Worm (Caenorhabditis elegans) whole organism, young adult: ENCODE results near the gene srh-21.

Source experiments
- B0019.2 ChIP-seq: fragments of 200-800 bp; sonication (Bioruptor generic); conservative IDR thresholded peaks from 2 replicates; pipeline ENCODE4 v1.3.6; 2022; ENCODE audit warnings: missing genetic modification reagents, missing genetic modification characterization, missing compliant biosample characterization
- B0035.1 ChIP-seq: sonication (generic microtip); optimal IDR thresholded peaks from 2 replicates; lab custom pipeline; 2016; ENCODE audit warnings: missing genetic modification characterization, mild to moderate bottlenecking, missing compliant biosample characterization, missing genotype, missing genetic modification reagents
- C17E4.6 ChIP-seq: fragments of 200-800 bp; sonication (Bioruptor generic); IDR thresholded peaks from 2 replicates; pipeline ENCODE4 v1.3.6; 2022; ENCODE audit warnings: missing genetic modification reagents, missing genetic modification characterization, missing compliant biosample characterization
- F22D6.2 ChIP-seq: sonication (generic microtip); optimal IDR thresholded peaks from 2 replicates; lab custom pipeline; 2016; ENCODE audit warnings: mild to moderate bottlenecking, missing genetic modification characterization, missing compliant biosample characterization
- F55B11.4 ChIP-seq: sonication (generic microtip); optimal IDR thresholded peaks from 2 replicates; lab custom pipeline; 2016; ENCODE audit warnings: missing compliant biosample characterization, missing genetic modification characterization, borderline replicate concordance; ENCODE audit not compliant: insufficient read depth
- Y53G8AR.9 ChIP-seq: fragments of 200-800 bp; sonication (Bioruptor generic); conservative IDR thresholded peaks from 2 replicates; pipeline ENCODE4 v1.3.6; 2022; ENCODE audit warnings: missing genetic modification reagents, missing genetic modification characterization, missing compliant biosample characterization
- Y67H2A.10 ChIP-seq: fragments of 200-800 bp; sonication (Bioruptor generic); conservative IDR thresholded peaks from 2 replicates; pipeline ENCODE4 v1.3.6; 2022; ENCODE audit warnings: missing genetic modification reagents, missing genetic modification characterization, missing compliant biosample characterization
- Y95B8A.8 ChIP-seq: fragments of 200-800 bp; sonication (Bioruptor generic); IDR thresholded peaks from 2 replicates; pipeline ENCODE4 v1.3.6; 2022; ENCODE audit warnings: missing genetic modification reagents, missing genetic modification characterization, missing compliant biosample characterization
- atf-7 ChIP-seq: sonication (generic microtip); optimal IDR thresholded peaks from 2 replicates; lab custom pipeline; 2017; ENCODE audit warnings: mild to moderate bottlenecking, missing genetic modification characterization, missing compliant biosample characterization
- bed-2 ChIP-seq: fragments of 200-800 bp; sonication (Bioruptor generic); IDR thresholded peaks from 2 replicates; pipeline ENCODE4 v1.3.6; 2022; ENCODE audit warnings: missing genetic modification reagents, missing genetic modification characterization, missing compliant biosample characterization
- cebp-1 ChIP-seq, 2 experiments: fragments of 200-800 bp in 1 of 2; sonication (Bioruptor generic) in 1 of 2; sonication (generic microtip) in 1 of 2; IDR thresholded peaks in 1 of 2; optimal IDR thresholded peaks in 1 of 2; 2 replicates each; pipeline versions ENCODE4 v1.3.6 to Lab custom; 2017 to 2022; ENCODE audit warnings: missing compliant biosample characterization in 2 of 2, missing genetic modification characterization in 2 of 2, mild to moderate bottlenecking in 1 of 2, missing genetic modification reagents in 1 of 2, moderate library complexity in 1 of 2
- ceh-79 ChIP-seq: sonication (generic microtip); optimal IDR thresholded peaks from 2 replicates; lab custom pipeline; 2017; ENCODE audit warnings: mild to moderate bottlenecking, missing genetic modification characterization, missing compliant biosample characterization
- ceh-91 ChIP-seq: fragments of 200-800 bp; sonication (Bioruptor generic); IDR thresholded peaks from 2 replicates; pipeline ENCODE4 v1.3.6; 2022; ENCODE audit warnings: missing genetic modification reagents, missing genetic modification characterization, missing compliant biosample characterization
- chd-7 ChIP-seq: sonication (generic microtip); optimal IDR thresholded peaks from 2 replicates; lab custom pipeline; 2016; ENCODE audit warnings: mild to moderate bottlenecking, missing genetic modification characterization, moderate library complexity, missing compliant biosample characterization
- dpff-1 ChIP-seq: sonication (generic microtip); optimal IDR thresholded peaks from 2 replicates; lab custom pipeline; 2017; ENCODE audit warnings: mild to moderate bottlenecking, missing genetic modification characterization, missing compliant biosample characterization
- egl-18 ChIP-seq: fragments of 200-800 bp; sonication (Bioruptor generic); IDR thresholded peaks from 2 replicates; pipeline ENCODE4 v1.3.6; 2022; ENCODE audit warnings: missing genetic modification reagents, missing genetic modification characterization, missing compliant biosample characterization
- ets-4 ChIP-seq: fragments of 200-800 bp; sonication (Bioruptor generic); optimal IDR thresholded peaks from 2 replicates; lab custom pipeline; 2018; ENCODE audit warnings: mild to moderate bottlenecking, missing genetic modification characterization, missing compliant biosample characterization
- fkh-3 ChIP-seq: sonication (generic microtip); optimal IDR thresholded peaks from 2 replicates; lab custom pipeline; 2016; ENCODE audit warnings: mild to moderate bottlenecking, missing genetic modification characterization, missing compliant biosample characterization
- hlh-26 ChIP-seq: fragments of 200-800 bp; sonication (Bioruptor generic); conservative IDR thresholded peaks from 2 replicates; pipeline ENCODE4 v1.3.6; 2022; ENCODE audit warnings: missing genetic modification reagents, missing genetic modification characterization, missing compliant biosample characterization
- hrde-1 ChIP-seq: sonication (generic microtip); optimal IDR thresholded peaks from 2 replicates; lab custom pipeline; 2016; ENCODE audit warnings: missing genetic modification characterization, mild to moderate bottlenecking, missing compliant biosample characterization, moderate library complexity, missing genotype, missing genetic modification reagents, borderline replicate concordance
- let-607 ChIP-seq, 2 experiments: fragments of 200-800 bp in 1 of 2; sonication (Bioruptor generic) in 1 of 2; sonication (generic microtip) in 1 of 2; optimal IDR thresholded peaks; 2 replicates each; lab custom pipeline; 2016 to 2018; ENCODE audit warnings: mild to moderate bottlenecking in 2 of 2, missing compliant biosample characterization in 2 of 2, missing genetic modification characterization in 2 of 2, moderate library complexity in 2 of 2, missing genotype in 1 of 2
- lin-54 ChIP-seq: fragments of 200-800 bp; sonication (Bioruptor generic); optimal IDR thresholded peaks from 2 replicates; lab custom pipeline; 2018; ENCODE audit warnings: mild to moderate bottlenecking, missing genetic modification characterization, missing compliant biosample characterization
- lsl-1 ChIP-seq: fragments of 200-800 bp; sonication (Bioruptor generic); optimal IDR thresholded peaks from 2 replicates; lab custom pipeline; 2018; ENCODE audit warnings: mild to moderate bottlenecking, missing genetic modification characterization, moderate library complexity, missing compliant biosample characterization
- lsy-27 ChIP-seq: sonication (generic microtip); optimal IDR thresholded peaks from 2 replicates; lab custom pipeline; 2017; ENCODE audit warnings: missing genetic modification characterization, mild to moderate bottlenecking, missing compliant biosample characterization, antibody characterized with exemption, missing genotype, borderline replicate concordance; ENCODE audit not compliant: insufficient read depth
- madf-10 ChIP-seq: sonication (generic microtip); optimal IDR thresholded peaks from 2 replicates; lab custom pipeline; 2016; ENCODE audit warnings: mild to moderate bottlenecking, missing genetic modification characterization, missing compliant biosample characterization
- madf-3 ChIP-seq: fragments of 200-800 bp; sonication (Bioruptor generic); IDR thresholded peaks from 2 replicates; pipeline ENCODE4 v1.3.6; 2022; ENCODE audit warnings: missing genetic modification reagents, missing genetic modification characterization, missing compliant biosample characterization
- mel-28 ChIP-seq: sonication (generic microtip); optimal IDR thresholded peaks from 2 replicates; lab custom pipeline; 2016; ENCODE audit warnings: borderline replicate concordance, mild to moderate bottlenecking, missing genetic modification characterization, missing compliant biosample characterization
- mes-4 ChIP-seq: sonication (generic microtip); optimal IDR thresholded peaks from 2 replicates; lab custom pipeline; 2016; ENCODE audit warnings: missing genotype, missing genetic modification characterization, missing compliant biosample characterization
- mxl-1 ChIP-seq: sonication (generic microtip); optimal IDR thresholded peaks from 2 replicates; lab custom pipeline; 2016; ENCODE audit warnings: missing genetic modification characterization, missing compliant biosample characterization
- pha-4 ChIP-seq: fragments of 150-350 bp; sonication (generic microtip); optimal IDR thresholded peaks from 2 replicates; lab custom pipeline; 2014; ENCODE audit warnings: missing biosample characterization, missing genetic modification reagents, missing genetic modification characterization
- rcor-1 ChIP-seq: fragments of 200-800 bp; sonication (Bioruptor generic); IDR thresholded peaks from 2 replicates; pipeline ENCODE4 v1.3.6; 2022; ENCODE audit warnings: missing genetic modification reagents, missing genetic modification characterization, missing compliant biosample characterization
- rec-8 ChIP-seq, 2 experiments: sonication (generic microtip); optimal IDR thresholded peaks; 2 replicates each; lab custom pipeline; 2016; ENCODE audit warnings: mild to moderate bottlenecking in 2 of 2, missing genetic modification characterization in 2 of 2, missing genetic modification reagents in 2 of 2, missing genotype in 2 of 2, missing biosample characterization in 1 of 2, missing compliant biosample characterization in 1 of 2, moderate library complexity in 1 of 2
- repo-1 ChIP-seq: sonication (generic microtip); optimal IDR thresholded peaks from 2 replicates; lab custom pipeline; 2017; ENCODE audit warnings: mild to moderate bottlenecking, missing genetic modification characterization, missing compliant biosample characterization
- sptf-2 ChIP-seq: fragments of 200-800 bp; sonication (Bioruptor generic); optimal IDR thresholded peaks from 2 replicates; lab custom pipeline; 2018; ENCODE audit warnings: mild to moderate bottlenecking, missing genetic modification characterization, missing compliant biosample characterization
- unc-130 ChIP-seq: sonication (generic microtip); optimal IDR thresholded peaks from 2 replicates; lab custom pipeline; 2016; ENCODE audit warnings: missing genetic modification reagents, missing genetic modification characterization, missing compliant biosample characterization
- zim-3 ChIP-seq: sonication (generic microtip); optimal IDR thresholded peaks from 2 replicates; lab custom pipeline; 2017; ENCODE audit warnings: mild to moderate bottlenecking, missing genetic modification characterization, moderate library complexity, missing compliant biosample characterization
- ztf-18 ChIP-seq: sonication (generic microtip); optimal IDR thresholded peaks from 2 replicates; lab custom pipeline; 2016; ENCODE audit warnings: missing genotype, mild to moderate bottlenecking, missing genetic modification characterization, missing compliant biosample characterization

The srh-21 gene

DNA sequence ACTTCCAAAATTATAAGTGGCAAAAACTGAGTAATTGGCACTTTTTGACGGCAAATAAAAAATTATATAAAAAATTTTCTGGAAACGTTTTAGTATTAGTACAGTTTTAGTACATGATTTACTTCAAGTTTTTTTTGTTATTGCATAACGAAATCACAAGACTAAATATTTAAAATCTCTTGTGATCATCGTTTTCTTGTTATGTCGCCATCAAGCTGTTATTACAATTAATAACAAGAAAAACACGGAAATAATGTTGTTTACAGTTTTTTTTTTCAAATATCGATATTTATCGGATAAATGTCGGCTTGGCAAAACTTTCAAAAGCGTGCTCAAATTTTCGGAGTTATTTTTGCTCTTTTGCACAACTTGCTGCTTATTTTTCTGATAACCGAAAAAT lies 22.2 kb downstream of the srh-21 start, which contains the start of gene str-209:
Gene str-209 (plus strand): TSS at position 301 of the 400 bp plus-strand sequence.
- TF ChIP-seq zim-3 (tag; lab: Kevin White, UChicago), result no peak
- TF ChIP-seq rec-8 (tag; optimal IDR thresholded peaks at IDR 0.05; lab: Kevin White, UChicago), result no peak
- TF ChIP-seq lsl-1, result no peak
- no peak for TF ChIP-seq hrde-1 (tag; lab: Kevin White, UChicago)
- no peak for TF ChIP-seq Y53G8AR.9 (GFP tag; lab: Robert Waterston, UW)
- TF ChIP-seq cebp-1 (GFP tag; IDR thresholded peaks at IDR 0.05; lab: Robert Waterston, UW), result no peak
- TF ChIP-seq cebp-1 (tag; optimal IDR thresholded peaks at IDR 0.05; lab: Kevin White, UChicago), result no peak
- no peak for TF ChIP-seq egl-18 (GFP tag; lab: Robert Waterston, UW)
- TF ChIP-seq fkh-3, result no peak
- no peak for TF ChIP-seq mes-4
- no peak for TF ChIP-seq madf-10 (tag; lab: Kevin White, UChicago)
- no peak for TF ChIP-seq pha-4 (tag; lab: Kevin White, UChicago)
- TF ChIP-seq ceh-91 (GFP tag; lab: Robert Waterston, UW), result no peak
- no peak for TF ChIP-seq mxl-1
- no peak for TF ChIP-seq mel-28 (tag; lab: Kevin White, UChicago)
- no peak for TF ChIP-seq unc-130 (GFP tag; lab: Kevin White, UChicago)
- no peak for TF ChIP-seq ztf-18 (tag; lab: Kevin White, UChicago)
- no peak for TF ChIP-seq lin-54 (GFP tag; lab: Kevin White, UChicago)
- TF ChIP-seq dpff-1, result no peak
- no peak for TF ChIP-seq bed-2

DNA sequence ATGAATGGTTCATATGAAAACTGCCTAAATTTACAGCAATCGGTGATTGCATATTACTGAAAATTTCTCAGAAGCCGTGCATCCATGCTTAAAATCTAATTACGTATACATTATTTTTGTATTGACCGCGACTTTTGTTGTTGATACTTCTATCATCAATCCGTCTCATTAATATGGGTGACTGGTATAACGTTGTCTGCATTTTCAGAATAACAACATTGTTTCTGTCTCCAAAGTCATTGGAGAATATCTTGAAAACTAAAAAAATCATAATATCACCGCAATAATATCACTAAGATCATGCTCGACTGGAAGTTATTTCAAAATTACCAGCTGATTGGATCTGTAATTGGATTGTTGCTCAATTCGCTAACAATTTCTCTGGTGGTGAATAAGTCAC lies 25.0 kb downstream of the srh-21 start, which contains the start of gene str-207:
Gene str-207 (plus strand): TSS at position 301 of the 400 bp plus-strand sequence.
- TF ChIP-seq lsy-27 (tag; lab: Kevin White, UChicago), result no peak
- no peak for TF ChIP-seq B0035.1 (tag; lab: Kevin White, UChicago)
- TF ChIP-seq, all 124 proteins: peak for 0

DNA sequence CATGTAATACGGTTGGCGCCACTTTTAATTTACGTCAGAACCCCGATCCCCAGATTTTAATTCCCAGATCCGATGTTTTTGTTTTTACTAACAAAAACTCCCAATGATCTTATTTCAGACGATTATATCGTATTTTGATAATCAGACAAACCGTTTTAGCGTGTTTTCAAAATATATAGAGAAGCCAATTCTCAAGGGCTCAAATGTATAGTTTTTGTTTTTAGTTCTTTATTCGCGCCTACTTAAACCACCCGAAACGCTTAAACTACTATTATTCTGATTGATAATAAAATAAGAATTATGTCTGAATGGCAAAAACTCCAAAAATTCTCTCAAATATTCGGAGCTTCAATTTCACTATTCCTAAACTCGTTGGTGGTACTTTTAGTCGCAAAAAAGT lies 30.1 kb downstream of the srh-21 start, which contains the start of gene str-208:
Gene str-208 (plus strand): TSS at position 301 of the 400 bp plus-strand sequence.
- TF ChIP-seq F55B11.4 (tag; lab: Kevin White, UChicago), result no peak
- TF ChIP-seq Y95B8A.8 (GFP tag; lab: Robert Waterston, UW), result no peak
- no peak for TF ChIP-seq B0019.2 (GFP tag; lab: Robert Waterston, UW)
- no peak for TF ChIP-seq lsy-27 (tag; lab: Kevin White, UChicago)
- no peak for TF ChIP-seq rcor-1 (GFP tag; lab: Robert Waterston, UW)
- no peak for TF ChIP-seq ets-4 (GFP tag; lab: Kevin White, UChicago)
- TF ChIP-seq F22D6.2 (tag; lab: Kevin White, UChicago), result no peak
- no peak for TF ChIP-seq repo-1 (tag; lab: Kevin White, UChicago)
- TF ChIP-seq hrde-1 (tag; lab: Kevin White, UChicago), result no peak
- TF ChIP-seq hlh-26 (GFP tag; lab: Robert Waterston, UW), result no peak
- no peak for TF ChIP-seq atf-7 (tag; lab: Kevin White, UChicago)
- TF ChIP-seq C17E4.6, result no peak
- no peak for TF ChIP-seq let-607 (tag; optimal IDR thresholded peaks at IDR 0.05; lab: Kevin White, UChicago)
- TF ChIP-seq Y67H2A.10, result no peak
- TF ChIP-seq pha-4 (tag; lab: Kevin White, UChicago), result no peak
- TF ChIP-seq ceh-79, result no peak
- TF ChIP-seq madf-3 (GFP tag; lab: Robert Waterston, UW), result no peak
- TF ChIP-seq sptf-2 (GFP tag; lab: Kevin White, UChicago), result no peak
- no peak for TF ChIP-seq chd-7 (tag; lab: Kevin White, UChicago)
- TF ChIP-seq, all 124 proteins: peak for 0
